Worm (Caenorhabditis elegans) whole organism, young adult: ENCODE measurements around the gene nhr-232.
A peak's percentile ranks its signal among the peaks of the same experiment; 100 is the strongest.

ENCODE experiments used
- B0261.1 ChIP-seq: sonication (generic microtip); optimal IDR thresholded peaks from 2 replicates; lab custom pipeline; 2016; ENCODE audit warnings: mild to moderate bottlenecking, missing genetic modification characterization, moderate library complexity, missing compliant biosample characterization
- C06A6.2 ChIP-seq: fragments of 200-800 bp; sonication (Bioruptor generic); conservative IDR thresholded peaks from 2 replicates; pipeline ENCODE4 v1.3.6; 2022; ENCODE audit warnings: missing genetic modification characterization, missing compliant biosample characterization
- C17E4.6 ChIP-seq: fragments of 200-800 bp; sonication (Bioruptor generic); IDR thresholded peaks from 2 replicates; pipeline ENCODE4 v1.3.6; 2022; ENCODE audit warnings: missing genetic modification reagents, missing genetic modification characterization, missing compliant biosample characterization
- F22D6.2 ChIP-seq: sonication (generic microtip); optimal IDR thresholded peaks from 2 replicates; lab custom pipeline; 2016; ENCODE audit warnings: mild to moderate bottlenecking, missing genetic modification characterization, missing compliant biosample characterization
- F23B12.7 ChIP-seq: sonication (generic microtip); optimal IDR thresholded peaks from 2 replicates; lab custom pipeline; 2017; ENCODE audit warnings: missing genetic modification characterization, mild to moderate bottlenecking, missing compliant biosample characterization, antibody characterized with exemption, moderate library complexity; ENCODE audit not compliant: insufficient read depth
- F37B4.10 ChIP-seq: fragments of 200-800 bp; sonication (Bioruptor generic); IDR thresholded peaks from 2 replicates; pipeline ENCODE4 v1.3.6; 2022; ENCODE audit warnings: missing genetic modification characterization, missing compliant biosample characterization
- F55B11.4 ChIP-seq: sonication (generic microtip); optimal IDR thresholded peaks from 2 replicates; lab custom pipeline; 2016; ENCODE audit warnings: missing compliant biosample characterization, missing genetic modification characterization, borderline replicate concordance; ENCODE audit not compliant: insufficient read depth
- F57A8.1 ChIP-seq: fragments of 200-800 bp; sonication (Bioruptor generic); optimal IDR thresholded peaks from 2 replicates; lab custom pipeline; 2018; ENCODE audit warnings: mild to moderate bottlenecking, missing genetic modification characterization, moderate library complexity, missing compliant biosample characterization
- K12H6.12 ChIP-seq: fragments of 200-800 bp; sonication (Bioruptor generic); optimal IDR thresholded peaks from 2 replicates; lab custom pipeline; 2018; ENCODE audit warnings: mild to moderate bottlenecking, missing genetic modification characterization, missing compliant biosample characterization
- T26A5.8 ChIP-seq: sonication (generic microtip); optimal IDR thresholded peaks from 2 replicates; lab custom pipeline; 2016; ENCODE audit warnings: missing genetic modification characterization, missing compliant biosample characterization
- Y79H2A.3 ChIP-seq: fragments of 200-800 bp; sonication (Bioruptor generic); conservative IDR thresholded peaks from 2 replicates; pipeline ENCODE4 v1.3.6; 2022; ENCODE audit warnings: missing genetic modification reagents, missing genetic modification characterization, missing compliant biosample characterization
- ama-1 ChIP-seq, 3 experiments: fragments of 150-350 bp in 1 of 3; sonication (generic microtip) in 2 of 3; optimal IDR thresholded peaks; 2 replicates each; lab custom pipeline; 2014 to 2018; ENCODE audit warnings: missing biosample characterization in 2 of 3, missing genetic modification characterization in 2 of 3, missing genetic modification reagents in 2 of 3
- aptf-3 ChIP-seq: fragments of 200-800 bp; sonication (Bioruptor generic); IDR thresholded peaks from 2 replicates; pipeline ENCODE4 v1.3.6; 2022; ENCODE audit warnings: missing genetic modification characterization, missing compliant biosample characterization
- atf-7 ChIP-seq: sonication (generic microtip); optimal IDR thresholded peaks from 2 replicates; lab custom pipeline; 2017; ENCODE audit warnings: mild to moderate bottlenecking, missing genetic modification characterization, missing compliant biosample characterization
- attf-3 ChIP-seq: fragments of 200-800 bp; sonication (Bioruptor generic); conservative IDR thresholded peaks from 2 replicates; pipeline ENCODE4 v1.3.6; 2022; ENCODE audit warnings: missing genetic modification reagents, missing genetic modification characterization, missing compliant biosample characterization
- attf-5 ChIP-seq: fragments of 200-800 bp; sonication (Bioruptor generic); optimal IDR thresholded peaks from 2 replicates; lab custom pipeline; 2018; ENCODE audit warnings: mild to moderate bottlenecking, missing genetic modification characterization, missing compliant biosample characterization
- cebp-1 ChIP-seq, 2 experiments: fragments of 200-800 bp in 1 of 2; sonication (Bioruptor generic) in 1 of 2; sonication (generic microtip) in 1 of 2; IDR thresholded peaks in 1 of 2; optimal IDR thresholded peaks in 1 of 2; 2 replicates each; pipeline versions ENCODE4 v1.3.6 to Lab custom; 2017 to 2022; ENCODE audit warnings: missing compliant biosample characterization in 2 of 2, missing genetic modification characterization in 2 of 2, mild to moderate bottlenecking in 1 of 2, missing genetic modification reagents in 1 of 2, moderate library complexity in 1 of 2
- ceh-100 ChIP-seq: fragments of 200-800 bp; sonication (Bioruptor generic); IDR thresholded peaks from 2 replicates; pipeline ENCODE4 v1.3.6; 2022; ENCODE audit warnings: missing genetic modification reagents, missing genetic modification characterization, missing compliant biosample characterization
- lin-35 ChIP-seq, 3 experiments: fragments of 150-350 bp in 2 of 3; sonication (generic microtip) in 1 of 3; optimal IDR thresholded peaks; 2 replicates each; lab custom pipeline; 2014 to 2018; ENCODE audit warnings: missing biosample characterization in 3 of 3, missing genetic modification characterization in 3 of 3, missing genetic modification reagents in 3 of 3
- lin-40 ChIP-seq: sonication (generic microtip); optimal IDR thresholded peaks from 2 replicates; lab custom pipeline; 2016; ENCODE audit warnings: missing genetic modification characterization, mild to moderate bottlenecking, missing compliant biosample characterization, missing genotype, missing genetic modification reagents
- lir-1 ChIP-seq: fragments of 200-800 bp; sonication (Bioruptor generic); conservative IDR thresholded peaks from 2 replicates; pipeline ENCODE4 v1.3.6; 2022; ENCODE audit warnings: missing genetic modification reagents, missing genetic modification characterization, missing compliant biosample characterization
- lsl-1 ChIP-seq: fragments of 200-800 bp; sonication (Bioruptor generic); optimal IDR thresholded peaks from 2 replicates; lab custom pipeline; 2018; ENCODE audit warnings: mild to moderate bottlenecking, missing genetic modification characterization, moderate library complexity, missing compliant biosample characterization
- madf-10 ChIP-seq: sonication (generic microtip); optimal IDR thresholded peaks from 2 replicates; lab custom pipeline; 2016; ENCODE audit warnings: mild to moderate bottlenecking, missing genetic modification characterization, missing compliant biosample characterization
- madf-8 ChIP-seq: fragments of 200-800 bp; sonication (Bioruptor generic); conservative IDR thresholded peaks from 2 replicates; pipeline ENCODE4 v1.3.6; 2022; ENCODE audit warnings: missing genetic modification reagents, missing genetic modification characterization, missing compliant biosample characterization
- mel-28 ChIP-seq: sonication (generic microtip); optimal IDR thresholded peaks from 2 replicates; lab custom pipeline; 2016; ENCODE audit warnings: borderline replicate concordance, mild to moderate bottlenecking, missing genetic modification characterization, missing compliant biosample characterization
- mxl-1 ChIP-seq: sonication (generic microtip); optimal IDR thresholded peaks from 2 replicates; lab custom pipeline; 2016; ENCODE audit warnings: missing genetic modification characterization, missing compliant biosample characterization
- nhr-80 ChIP-seq: sonication (generic microtip); optimal IDR thresholded peaks from 2 replicates; lab custom pipeline; 2016; ENCODE audit warnings: missing genetic modification characterization, missing compliant biosample characterization
- rec-8 ChIP-seq, 2 experiments: sonication (generic microtip); optimal IDR thresholded peaks; 2 replicates each; lab custom pipeline; 2016; ENCODE audit warnings: mild to moderate bottlenecking in 2 of 2, missing genetic modification characterization in 2 of 2, missing genetic modification reagents in 2 of 2, missing genotype in 2 of 2, missing biosample characterization in 1 of 2, missing compliant biosample characterization in 1 of 2, moderate library complexity in 1 of 2
- snpc-4 ChIP-seq, 5 experiments: fragments of 150-350 bp in 1 of 5; sonication (generic microtip) in 4 of 5; optimal IDR thresholded peaks; 2 replicates each; lab custom pipeline; 2014 to 2018; ENCODE audit warnings: missing genetic modification characterization in 5 of 5, missing biosample characterization in 3 of 5, antibody characterized with exemption in 2 of 5, mild to moderate bottlenecking in 2 of 5, missing compliant biosample characterization in 2 of 5, missing genotype in 2 of 5, moderate library complexity in 2 of 5, missing genetic modification reagents in 1 of 5
- tbx-9 ChIP-seq: sonication (generic microtip); optimal IDR thresholded peaks from 2 replicates; lab custom pipeline; 2016; ENCODE audit warnings: borderline replicate concordance, missing genetic modification characterization, inconsistent platforms, missing compliant biosample characterization
- tlf-1 ChIP-seq: fragments of 200-800 bp; sonication (Bioruptor generic); optimal IDR thresholded peaks from 2 replicates; lab custom pipeline; 2018; ENCODE audit warnings: mild to moderate bottlenecking, missing genetic modification characterization, missing compliant biosample characterization
- zfh-2 ChIP-seq: fragments of 200-800 bp; sonication (Bioruptor generic); conservative IDR thresholded peaks from 2 replicates; pipeline ENCODE4 v1.3.6; 2022; ENCODE audit warnings: missing genetic modification reagents, missing genetic modification characterization, missing compliant biosample characterization
- ztf-22 ChIP-seq: fragments of 200-800 bp; sonication (Bioruptor generic); optimal IDR thresholded peaks from 2 replicates; lab custom pipeline; 2018; ENCODE audit warnings: mild to moderate bottlenecking, missing genetic modification characterization, moderate library complexity, missing compliant biosample characterization

The nhr-232 gene

ce11 chrV:10270214-10270613, 14.2 kb downstream of the nhr-232 start, which contains the start of gene ric-4 (continued):
- no peak for TF ChIP-seq F55B11.4 (tag; lab: Kevin White, UChicago)
- TF ChIP-seq, all 124 proteins: peak for 0

ce11 chrV:10273837-10274236, 17.9 kb downstream of the nhr-232 start:
- TF ChIP-seq attf-5 (GFP tag; lab: Kevin White, UChicago) (peak; percentile 0), ceh-100 (GFP tag; lab: Robert Waterston, UW) (no peak), lin-35 (GFP tag; optimal IDR thresholded peaks at IDR 0.05; lab: Kevin White, UChicago) (peak in 1 of 3 experiments; percentile 45), tbx-9 (tag; lab: Kevin White, UChicago) (no peak), madf-8 (GFP tag; lab: Robert Waterston, UW) (no peak), F37B4.10 (GFP tag; lab: Robert Waterston, UW) (no peak), B0261.1 (tag; lab: Kevin White, UChicago) (no peak), lsl-1 (GFP tag; lab: Kevin White, UChicago) (no peak), ztf-22 (GFP tag; lab: Kevin White, UChicago) (no peak), madf-10 (tag; lab: Kevin White, UChicago) (no peak), F22D6.2 (tag; lab: Kevin White, UChicago) (no peak), aptf-3 (GFP tag; lab: Robert Waterston, UW) (no peak), K12H6.12 (tag; lab: Kevin White, UChicago) (peak; percentile 26), F23B12.7 (no peak), cebp-1 (GFP tag; IDR thresholded peaks at IDR 0.05; lab: Robert Waterston, UW) (0 out of 2 replicates have a peak, but pooled peaks have one; percentile 3), cebp-1 (tag; optimal IDR thresholded peaks at IDR 0.05; lab: Kevin White, UChicago) (peak; percentile 18), lin-40 (tag; lab: Kevin White, UChicago) (peak; percentile 39)

ce11 chrV:10275619-10276018, 19.6 kb downstream of the nhr-232 start, which contains the start of gene Y22F5A.11:
Gene Y22F5A.11 (minus strand): TSS chrV:10275646.
- TF ChIP-seq C17E4.6 = no peak
- no peak for TF ChIP-seq snpc-4 (GFP tag; optimal IDR thresholded peaks at IDR 0.05; lab: Kevin White, UChicago)
- TF ChIP-seq snpc-4 (tag; optimal IDR thresholded peaks at IDR 0.05; lab: Kevin White, UChicago) = peak in 2 of 4 experiments; percentile 2 to 68

ce11 chrV:10276038-10276437, 20.1 kb downstream of the nhr-232 start:
- no peak for TF ChIP-seq C06A6.2 (GFP tag; lab: Robert Waterston, UW)
- TF ChIP-seq cebp-1 (GFP tag; IDR thresholded peaks at IDR 0.05; lab: Robert Waterston, UW) = no peak
- no peak for TF ChIP-seq cebp-1 (tag; optimal IDR thresholded peaks at IDR 0.05; lab: Kevin White, UChicago)
- no peak for TF ChIP-seq nhr-80 (tag; lab: Kevin White, UChicago)
- TF ChIP-seq lin-35 (GFP tag; optimal IDR thresholded peaks at IDR 0.05; lab: Kevin White, UChicago) = no peak
- TF ChIP-seq atf-7 (tag; lab: Kevin White, UChicago) = no peak
- no peak for TF ChIP-seq mxl-1
- TF ChIP-seq lir-1 (GFP tag; lab: Robert Waterston, UW) = no peak
- no peak for TF ChIP-seq attf-3
- TF ChIP-seq zfh-2 = no peak
- no peak for TF ChIP-seq tlf-1 (GFP tag; lab: Kevin White, UChicago)
- no peak for TF ChIP-seq Y79H2A.3
- no peak for TF ChIP-seq ama-1 (optimal IDR thresholded peaks at IDR 0.05; lab: Kevin White, UChicago)
- TF ChIP-seq ama-1 (GFP tag; optimal IDR thresholded peaks at IDR 0.05; lab: Kevin White, UChicago) = no peak
- TF ChIP-seq rec-8 (tag; optimal IDR thresholded peaks at IDR 0.05; lab: Kevin White, UChicago) = no peak
- no peak for TF ChIP-seq T26A5.8 (tag; lab: Kevin White, UChicago)
- TF ChIP-seq F57A8.1 (GFP tag; lab: Kevin White, UChicago) = no peak
- no peak for TF ChIP-seq mel-28 (tag; lab: Kevin White, UChicago)
- TF ChIP-seq, all 124 proteins: peak for 0
